Fruit fly (Drosophila melanogaster): ENCODE data around the gene Mat89Ba.

The Mat89Ba gene

dm6 chr3R:16253427-16253883 lies 18.8 kb downstream of the Mat89Ba start (continued):
- TF ChIP-seq Vsx1 (GFP tag; optimal IDR thresholded peaks at IDR 0.05): peak; percentile 69
- TF ChIP-seq CG11504 (tag; optimal IDR thresholded peaks at IDR 0.05): peak; percentile 77
- no peak for TF ChIP-seq CG11696 (GFP tag; IDR thresholded peaks at IDR 0.05)
- TF ChIP-seq CG12219 (GFP tag; optimal IDR thresholded peaks at IDR 0.05): peak; percentile 8
- peak; percentile 69 for TF ChIP-seq Nf-YB (GFP tag; optimal IDR thresholded peaks at IDR 0.05)
- TF ChIP-seq gsb (GFP tag; IDR thresholded peaks at IDR 0.05): no peak
- TF ChIP-seq CG11695 (GFP tag; IDR thresholded peaks at IDR 0.05): no peak
- TF ChIP-seq ems (GFP tag; optimal IDR thresholded peaks at IDR 0.05): no peak
- peak; percentile 24 for TF ChIP-seq tup (GFP tag; optimal IDR thresholded peaks at IDR 0.05)
- no peak for TF ChIP-seq stwl (tag; optimal IDR thresholded peaks at IDR 0.05)
- TF ChIP-seq trh (GFP tag; optimal IDR thresholded peaks at IDR 0.05): peak; percentile 32
- TF ChIP-seq lmd (GFP tag; IDR thresholded peaks at IDR 0.05): no peak
- no peak for TF ChIP-seq Lpt (GFP tag; optimal IDR thresholded peaks at IDR 0.05)
- TF ChIP-seq CG13296 (GFP tag; optimal IDR thresholded peaks at IDR 0.05): peak; percentile 88
- peak; percentile 87 for TF ChIP-seq CG4424 (GFP tag; optimal IDR thresholded peaks at IDR 0.05)
- TF ChIP-seq CG7372 (GFP tag; IDR thresholded peaks at IDR 0.05): no peak
- no peak for TF ChIP-seq HLHmδ (GFP tag; optimal IDR thresholded peaks at IDR 0.05)
- peak; percentile 18 for TF ChIP-seq CG4617 (GFP tag; optimal IDR thresholded peaks at IDR 0.05; ENCODE audit: borderline replicate concordance)
- no peak for TF ChIP-seq zf30C (GFP tag; optimal IDR thresholded peaks at IDR 0.05)
- no peak for TF ChIP-seq CG6791 (GFP tag; IDR thresholded peaks at IDR 0.05; ENCODE audit: partially characterized antibody)
- no peak for TF ChIP-seq abd-A (tag; optimal IDR thresholded peaks at IDR 0.05)
- no peak for TF ChIP-seq mirr (GFP tag; optimal IDR thresholded peaks at IDR 0.05)
- no peak for TF ChIP-seq Side (GFP tag; optimal IDR thresholded peaks at IDR 0.05)
- TF ChIP-seq CG2116 (GFP tag; optimal IDR thresholded peaks at IDR 0.05): peak; percentile 34
- TF ChIP-seq CG10209 (GFP tag; optimal IDR thresholded peaks at IDR 0.05): peak; percentile 82
- peak; percentile 52; the same call in 1 of the 2 replicates for TF ChIP-seq CG6272 (GFP tag; IDR thresholded peaks at IDR 0.05)
- no peak for TF ChIP-seq Xrp1 (GFP tag; IDR thresholded peaks at IDR 0.05)
- peak; percentile 89 for TF ChIP-seq CG12659 (GFP tag; optimal IDR thresholded peaks at IDR 0.05)
- peak; percentile 89 for TF ChIP-seq Oli (tag; optimal IDR thresholded peaks at IDR 0.05)
- TF ChIP-seq so (GFP tag; IDR thresholded peaks at IDR 0.05): no peak
- TF ChIP-seq CG17359 (tag; optimal IDR thresholded peaks at IDR 0.05): peak; percentile 77
- no peak for TF ChIP-seq CG6175 (GFP tag; IDR thresholded peaks at IDR 0.05)
- TF ChIP-seq Abd-B (GFP tag; optimal IDR thresholded peaks at IDR 0.05): peak; percentile 74
- no peak for TF ChIP-seq CG11247 (GFP tag; IDR thresholded peaks at IDR 0.05)
- TF ChIP-seq CG31365 (tag; optimal IDR thresholded peaks at IDR 0.05): no peak
- TF ChIP-seq CG16815 (GFP tag; optimal IDR thresholded peaks at IDR 0.05): peak; percentile 70
- TF ChIP-seq CG3995 (GFP tag; optimal IDR thresholded peaks at IDR 0.05): no peak
- TF ChIP-seq Meics (GFP tag; optimal IDR thresholded peaks at IDR 0.05): peak; percentile 88
- peak; percentile 80 for TF ChIP-seq HHEX (GFP tag; optimal IDR thresholded peaks at IDR 0.05)
- no peak for TF ChIP-seq D (optimal IDR thresholded peaks at IDR 0.05)
- TF ChIP-seq D (GFP tag; optimal IDR thresholded peaks at IDR 0.05): peak; percentile 72
- TF ChIP-seq CG18599 (GFP tag; optimal IDR thresholded peaks at IDR 0.05): peak; percentile 85
- peak; percentile 81 for TF ChIP-seq CG4707 (GFP tag; optimal IDR thresholded peaks at IDR 0.05)
- TF ChIP-seq bigmax (GFP tag; optimal IDR thresholded peaks at IDR 0.05): no peak
- TF ChIP-seq CG18011 (GFP tag; optimal IDR thresholded peaks at IDR 0.05): peak; percentile 30
- no peak for TF ChIP-seq GATAe (GFP tag; conservative IDR thresholded peaks at IDR 0.05)
- TF ChIP-seq CG12104 (GFP tag; optimal IDR thresholded peaks at IDR 0.05): peak; percentile 75
- TF ChIP-seq CG9727 (GFP tag; optimal IDR thresholded peaks at IDR 0.05): peak; percentile 89
- TF ChIP-seq bowl (GFP tag; IDR thresholded peaks at IDR 0.05): no peak
- TF ChIP-seq ac (GFP tag; optimal IDR thresholded peaks at IDR 0.05): no peak
- TF ChIP-seq CG4360 (GFP tag; IDR thresholded peaks at IDR 0.05): no peak
